Fruit fly (Drosophila melanogaster) whole organism, embryonic: Measurements from ENCODE around the gene Cpr66Cb.

Source experiments
- Abd-B ChIP-seq: fragments of 200-800 bp; sonication (Bioruptor generic); optimal IDR thresholded peaks from 2 replicates; lab custom pipeline; 2018; ENCODE audit warnings: missing biosample characterization, mild to moderate bottlenecking, missing genetic modification characterization, moderate library complexity
- C15 ChIP-seq: fragments of 200-800 bp; sonication (Bioruptor generic); IDR thresholded peaks from 3 replicates; pipeline ENCODE4 v1.3.6; 2022; ENCODE audit warnings: missing biosample characterization, missing genetic modification characterization
- CG1024 ChIP-seq: fragments of 200-800 bp; sonication (Bioruptor generic); IDR thresholded peaks from 2 replicates; pipeline ENCODE4 v1.3.6; 2022; ENCODE audit warnings: missing biosample characterization, missing genetic modification characterization
- CG11247 ChIP-seq: fragments of 200-800 bp; sonication (Bioruptor generic); IDR thresholded peaks from 2 replicates; pipeline ENCODE4 v1.3.6; 2022; ENCODE audit warnings: missing biosample characterization, missing genetic modification characterization
- CG11398 ChIP-seq: fragments of 200-800 bp; sonication (Bioruptor generic); optimal IDR thresholded peaks from 2 replicates; lab custom pipeline; 2016; ENCODE audit warnings: missing biosample characterization, missing genetic modification characterization
- CG12942 ChIP-seq: fragments of 200-800 bp; sonication (Bioruptor generic); optimal IDR thresholded peaks from 3 replicates; lab custom pipeline; 2016; ENCODE audit warnings: missing biosample characterization, missing genetic modification characterization
- CG13624 ChIP-seq: fragments of 200-800 bp; sonication (Bioruptor generic); optimal IDR thresholded peaks from 2 replicates; lab custom pipeline; 2016; ENCODE audit warnings: missing biosample characterization, missing genetic modification characterization
- CG13775 ChIP-seq: fragments of 200-800 bp; sonication (Bioruptor generic); optimal IDR thresholded peaks from 3 replicates; lab custom pipeline; 2017; ENCODE audit warnings: missing biosample characterization, mild to moderate bottlenecking, missing genetic modification characterization
- CG14014 ChIP-seq: fragments of 200-800 bp; sonication (Bioruptor generic); IDR thresholded peaks from 2 replicates; pipeline ENCODE4 v1.3.6; 2022; ENCODE audit warnings: missing biosample characterization, missing genetic modification characterization
- CG14441 ChIP-seq: fragments of 200-800 bp; sonication (Bioruptor generic); IDR thresholded peaks from 2 replicates; pipeline ENCODE4 v1.3.6; 2022; ENCODE audit warnings: missing biosample characterization, missing genetic modification characterization
- CG14965 ChIP-seq: fragments of 200-800 bp; sonication (Bioruptor generic); optimal IDR thresholded peaks from 2 replicates; lab custom pipeline; 2016; ENCODE audit warnings: missing biosample characterization, missing genetic modification characterization, borderline replicate concordance
- CG16815 ChIP-seq: fragments of 200-800 bp; sonication (Bioruptor generic); optimal IDR thresholded peaks from 3 replicates; lab custom pipeline; 2017; ENCODE audit warnings: missing biosample characterization, mild to moderate bottlenecking, missing genetic modification characterization
- CG17802 ChIP-seq: fragments of 200-800 bp; sonication (Bioruptor generic); optimal IDR thresholded peaks from 2 replicates; lab custom pipeline; 2018; ENCODE audit warnings: missing biosample characterization, mild to moderate bottlenecking, missing genetic modification characterization, moderate library complexity
- CG2202 ChIP-seq: fragments of 200-800 bp; sonication (Bioruptor generic); optimal IDR thresholded peaks from 2 replicates; lab custom pipeline; 2018; ENCODE audit warnings: missing biosample characterization, mild to moderate bottlenecking, missing genetic modification characterization
- CG2875 ChIP-seq: fragments of 200-800 bp; sonication (Bioruptor generic); optimal IDR thresholded peaks from 2 replicates; lab custom pipeline; 2017; ENCODE audit warnings: missing biosample characterization, mild to moderate bottlenecking, missing genetic modification characterization, missing genetic modification reagents
- CG31224 ChIP-seq: fragments of 200-800 bp; sonication (Bioruptor generic); IDR thresholded peaks from 2 replicates; pipeline ENCODE4 v1.3.6; 2022; ENCODE audit warnings: missing biosample characterization, missing genetic modification characterization
- CG31441 ChIP-seq: fragments of 200-800 bp; sonication (Bioruptor generic); IDR thresholded peaks from 2 replicates; pipeline ENCODE4 v1.3.6; 2022; ENCODE audit warnings: missing biosample characterization, missing genetic modification characterization
- CG3281 ChIP-seq: fragments of 200-800 bp; sonication (Bioruptor generic); optimal IDR thresholded peaks from 3 replicates; lab custom pipeline; 2017; ENCODE audit warnings: missing biosample characterization, mild to moderate bottlenecking, missing genetic modification characterization
- CG33557 ChIP-seq: fragments of 200-800 bp; sonication (Bioruptor generic); optimal IDR thresholded peaks from 2 replicates; lab custom pipeline; 2019; ENCODE audit warnings: missing biosample characterization, mild to moderate bottlenecking, missing genetic modification characterization, moderate library complexity
- CG6254 ChIP-seq: fragments of 200-800 bp; sonication (Bioruptor generic); optimal IDR thresholded peaks from 3 replicates; lab custom pipeline; 2017; ENCODE audit warnings: mild to moderate bottlenecking, missing biosample characterization, missing genetic modification reagents, missing genetic modification characterization
- CG8944 ChIP-seq: fragments of 200-800 bp; sonication (Bioruptor generic); optimal IDR thresholded peaks from 3 replicates; lab custom pipeline; 2016; ENCODE audit warnings: missing biosample characterization, missing genetic modification characterization
- CG9727 ChIP-seq: fragments of 200-800 bp; sonication (Bioruptor generic); optimal IDR thresholded peaks from 3 replicates; lab custom pipeline; 2017; ENCODE audit warnings: missing biosample characterization, mild to moderate bottlenecking, missing genetic modification characterization
- Gug ChIP-seq: fragments of 200-800 bp; sonication (Bioruptor generic); IDR thresholded peaks from 4 replicates; pipeline ENCODE4 v1.3.6; 2022; ENCODE audit warnings: missing biosample characterization, missing genetic modification characterization
- HLHmδ ChIP-seq: fragments of 200-800 bp; sonication (Bioruptor generic); optimal IDR thresholded peaks from 2 replicates; lab custom pipeline; 2018; ENCODE audit warnings: missing biosample characterization, mild to moderate bottlenecking, missing genetic modification characterization, moderate library complexity
- MTF-1 ChIP-seq: fragments of 200-800 bp; sonication (Bioruptor generic); optimal IDR thresholded peaks from 2 replicates; lab custom pipeline; 2018; ENCODE audit warnings: missing biosample characterization, mild to moderate bottlenecking, missing genetic modification characterization, borderline replicate concordance
- Mad ChIP-seq: fragments of 200-800 bp; sonication (Bioruptor generic); optimal IDR thresholded peaks from 2 replicates; lab custom pipeline; 2016; ENCODE audit warnings: missing biosample characterization, missing genetic modification characterization
- Meics ChIP-seq: fragments of 200-800 bp; sonication (Bioruptor generic); optimal IDR thresholded peaks from 2 replicates; lab custom pipeline; 2017; ENCODE audit warnings: missing biosample characterization, mild to moderate bottlenecking, missing genetic modification characterization
- Myb ChIP-seq: fragments of 200-800 bp; sonication (Bioruptor generic); optimal IDR thresholded peaks from 2 replicates; lab custom pipeline; 2016; ENCODE audit warnings: missing biosample characterization, missing genetic modification characterization
- NFAT ChIP-seq: fragments of 200-800 bp; sonication (Bioruptor generic); IDR thresholded peaks from 2 replicates; pipeline ENCODE4 v1.3.6; 2022; ENCODE audit warnings: missing biosample characterization, missing genetic modification characterization
- Pdp1 ChIP-seq, 2 experiments: fragments of 200-800 bp; sonication (Bioruptor generic); optimal IDR thresholded peaks; 3 replicates each; lab custom pipeline; 2016; ENCODE audit warnings: missing biosample characterization in 2 of 2, missing genetic modification characterization in 2 of 2, mild to moderate bottlenecking in 1 of 2, moderate library complexity in 1 of 2
- Scr ChIP-seq: fragments of 200-800 bp; sonication (Bioruptor generic); IDR thresholded peaks from 2 replicates; pipeline ENCODE4 v1.3.6; 2022; ENCODE audit warnings: missing biosample characterization, missing genetic modification characterization; ENCODE audit not compliant: partially characterized antibody
- Stat92E ChIP-seq, 3 experiments: fragments of >200 bp in 2 of 3; fragments of 200-800 bp in 1 of 3; sonication (Bioruptor generic) in 1 of 3; optimal IDR thresholded peaks; 2 replicates each; lab custom pipeline; 2017 to 2019; ENCODE audit warnings: missing biosample characterization in 3 of 3, missing genetic modification characterization in 3 of 3, mild to moderate bottlenecking in 1 of 3, moderate library complexity in 1 of 3
- ato ChIP-seq: fragments of 200-800 bp; sonication (Bioruptor generic); IDR thresholded peaks from 2 replicates; pipeline ENCODE4 v1.3.6; 2022; ENCODE audit warnings: missing biosample characterization, missing genetic modification characterization; ENCODE audit not compliant: partially characterized antibody
- az2 ChIP-seq: fragments of 200-800 bp; sonication (Bioruptor generic); optimal IDR thresholded peaks from 3 replicates; lab custom pipeline; 2016; ENCODE audit warnings: missing biosample characterization, missing genetic modification characterization
- br ChIP-seq: fragments of >200 bp; optimal IDR thresholded peaks from 2 replicates; lab custom pipeline; 2017
- chif ChIP-seq, 2 experiments: fragments of 200-800 bp; sonication (Bioruptor generic); optimal IDR thresholded peaks; 3 replicates each; lab custom pipeline; 2016; ENCODE audit warnings: missing biosample characterization in 2 of 2, missing genetic modification characterization in 2 of 2
- ewg ChIP-seq: fragments of 200-800 bp; sonication (Bioruptor generic); optimal IDR thresholded peaks from 3 replicates; lab custom pipeline; 2017; ENCODE audit warnings: mild to moderate bottlenecking, missing biosample characterization, missing genetic modification reagents, missing genetic modification characterization
- fu2 ChIP-seq: fragments of 200-800 bp; sonication (Bioruptor generic); optimal IDR thresholded peaks from 2 replicates; lab custom pipeline; 2016; ENCODE audit warnings: missing biosample characterization, missing genetic modification characterization
- gsb-n ChIP-seq: fragments of 200-800 bp; sonication (Bioruptor generic); optimal IDR thresholded peaks from 3 replicates; lab custom pipeline; 2018; ENCODE audit warnings: missing biosample characterization, mild to moderate bottlenecking, missing genetic modification characterization
- her ChIP-seq: fragments of 200-800 bp; sonication (Bioruptor generic); optimal IDR thresholded peaks from 2 replicates; lab custom pipeline; 2016; ENCODE audit warnings: missing biosample characterization, missing genetic modification characterization
- kah ChIP-seq: fragments of 200-800 bp; sonication (Bioruptor generic); optimal IDR thresholded peaks from 2 replicates; lab custom pipeline; 2018; ENCODE audit warnings: missing biosample characterization, mild to moderate bottlenecking, missing genetic modification characterization
- nerfin-1 ChIP-seq: fragments of 200-800 bp; sonication (Bioruptor generic); optimal IDR thresholded peaks from 3 replicates; lab custom pipeline; 2019; ENCODE audit warnings: missing biosample characterization, mild to moderate bottlenecking, missing genetic modification characterization, moderate library complexity
- nerfin-2 ChIP-seq: fragments of 200-800 bp; sonication (Bioruptor generic); IDR thresholded peaks from 2 replicates; pipeline ENCODE4 v1.3.6; 2022; ENCODE audit warnings: missing biosample characterization, missing genetic modification characterization; ENCODE audit not compliant: partially characterized antibody
- nmo ChIP-seq: fragments of 200-800 bp; sonication (Bioruptor generic); optimal IDR thresholded peaks from 2 replicates; lab custom pipeline; 2018; ENCODE audit warnings: missing biosample characterization, mild to moderate bottlenecking, missing genetic modification characterization, moderate library complexity
- sens-2 ChIP-seq: fragments of 200-800 bp; sonication (Bioruptor generic); IDR thresholded peaks from 2 replicates; pipeline ENCODE4 v1.3.6; 2022; ENCODE audit warnings: missing biosample characterization, missing genetic modification characterization
- sna ChIP-seq: fragments of 200-800 bp; sonication (Bioruptor generic); IDR thresholded peaks from 2 replicates; pipeline ENCODE4 v1.3.6; 2022; ENCODE audit warnings: missing biosample characterization, missing genetic modification characterization; ENCODE audit not compliant: partially characterized antibody
- yki ChIP-seq: fragments of >200 bp; optimal IDR thresholded peaks from 3 replicates; lab custom pipeline; 2018
- zfh1 ChIP-seq: fragments of 200-800 bp; sonication (Bioruptor generic); IDR thresholded peaks from 3 replicates; pipeline ENCODE4 v1.3.6; 2022; ENCODE audit warnings: missing biosample characterization, missing genetic modification characterization

Cpr66Cb gene

dm6 chr3L:8299224-8300130, 37.0 kb upstream of the Cpr66Cb start, which contains the start of the genes Arl5 and CG13671 (continued):
- TF ChIP-seq CG31224 (GFP tag; lab: Robert Waterston, UW) (peak; percentile 66), Pdp1 (GFP tag; optimal IDR thresholded peaks at IDR 0.05; lab: Kevin White, UChicago) (peak; percentile 50 to 57), CG16815 (GFP tag; lab: Kevin White, UChicago) (peak; percentile 56), CG14965 (no peak), CG8944 (GFP tag; lab: Kevin White, UChicago) (peak; percentile 39), CG11398 (no peak), br (lab: Kevin White, UChicago) (no peak), yki (lab: Kevin White, UChicago) (no peak), CG1024 (GFP tag; lab: Robert Waterston, UW) (peak; percentile 40), nerfin-1 (tag; lab: Kevin White, UChicago) (no peak), CG2202 (tag; lab: Kevin White, UChicago) (peak; percentile 68), chif (GFP tag; optimal IDR thresholded peaks at IDR 0.05; lab: Kevin White, UChicago) (peak; percentile 60), ewg (peak; percentile 49), CG12942 (peak; percentile 86), Stat92E (GFP tag; optimal IDR thresholded peaks at IDR 0.05; lab: Kevin White, UChicago) (peak in 1 of 3 experiments; percentile 10), HLHmδ (GFP tag; lab: Kevin White, UChicago) (no peak), gsb-n (peak; percentile 76), CG6254 (GFP tag; lab: Kevin White, UChicago) (no peak), CG11247 (GFP tag; lab: Robert Waterston, UW) (peak; percentile 88), NFAT (peak; percentile 54; the same call in 1 of the 2 replicates), C15 (GFP tag; lab: Robert Waterston, UW) (peak; percentile 64; the same call in 1 of the 3 replicates), Abd-B (peak; percentile 79), ato (GFP tag; lab: Robert Waterston, UW) (peak; percentile 64), CG3281 (GFP tag; lab: Kevin White, UChicago) (peak; percentile 72), CG31441 (GFP tag; lab: Robert Waterston, UW) (peak; percentile 78), CG14441 (GFP tag; lab: Robert Waterston, UW) (peak; percentile 74), her (GFP tag; lab: Kevin White, UChicago) (peak; percentile 35), fu2 (peak; percentile 14), CG14014 (GFP tag; lab: Robert Waterston, UW) (peak; percentile 76), CG13624 (GFP tag; lab: Kevin White, UChicago) (peak; percentile 42), nmo (GFP tag; lab: Kevin White, UChicago) (peak; percentile 81), CG33557 (GFP tag; lab: Kevin White, UChicago) (peak; percentile 36), CG13775 (GFP tag; lab: Kevin White, UChicago) (peak; percentile 81), Gug (GFP tag; lab: Robert Waterston, UW) (peak; percentile 73; the same call in 3 of the 4 replicates), Mad (GFP tag; lab: Kevin White, UChicago) (peak; percentile 77), CG17802 (tag; lab: Kevin White, UChicago) (peak; percentile 56), CG2875 (GFP tag; lab: Kevin White, UChicago) (peak; percentile 50), sens-2 (GFP tag; lab: Robert Waterston, UW) (0 out of 2 replicates have a peak, but pooled peaks have one; percentile 17), Meics (peak; percentile 71), MTF-1 (no peak), kah (GFP tag; lab: Kevin White, UChicago) (peak; percentile 28), Myb (GFP tag; lab: Kevin White, UChicago) (peak; percentile 62), sna (peak; percentile 72; the same call in 1 of the 2 replicates), CG9727 (GFP tag; lab: Kevin White, UChicago) (peak; percentile 83), zfh1 (GFP tag; lab: Robert Waterston, UW) (peak; percentile 85), Scr (peak; percentile 82), az2 (peak; percentile 82), nerfin-2 (GFP tag; lab: Robert Waterston, UW) (no peak; the same call in 1 of the 2 replicates)
